Fruit fly (Drosophila melanogaster): ENCODE measurements around the gene CG5800.

DNA sequence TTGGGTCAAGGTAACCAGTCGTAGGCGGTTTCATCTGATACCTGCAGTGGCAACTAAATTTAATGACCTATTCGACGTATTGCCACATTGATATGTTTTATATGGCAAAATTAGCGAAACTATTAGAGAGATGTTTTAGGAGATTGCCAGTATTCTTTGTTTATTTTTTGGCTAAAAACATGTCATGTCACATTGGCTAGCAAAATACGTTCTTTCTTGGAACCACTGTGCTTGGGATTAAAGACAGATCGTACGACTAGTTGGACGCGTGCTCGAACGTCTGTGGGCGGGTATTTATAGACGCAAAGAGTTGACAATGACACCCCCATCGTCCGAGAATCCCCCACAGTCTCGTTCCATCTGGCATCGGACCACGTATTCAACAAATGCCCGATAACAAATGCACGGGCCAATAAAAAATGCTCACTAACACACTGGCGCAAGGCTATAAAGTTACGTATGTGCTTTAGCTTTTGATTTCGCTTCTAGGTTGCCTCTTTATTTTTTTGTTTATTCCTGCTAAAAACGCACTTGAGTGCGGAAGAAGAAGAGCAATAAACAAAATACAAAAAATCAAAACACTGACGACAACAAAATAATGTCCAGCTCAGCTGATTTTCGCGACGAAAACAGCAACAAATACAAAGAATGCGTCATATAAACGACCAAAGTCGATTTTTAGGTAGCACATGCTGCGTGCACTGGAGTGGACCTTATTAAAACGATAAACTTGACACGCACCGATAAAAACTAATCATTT lies 11.7 kb upstream of the CG5800 start:
- no peak for TF ChIP-seq Myc (optimal IDR thresholded peaks at IDR 0.05)
- TF ChIP-seq Sin3A (optimal IDR thresholded peaks at IDR 0.05): no peak
- TF ChIP-seq ttk (optimal IDR thresholded peaks at IDR 0.05): no peak
- TF ChIP-seq h (optimal IDR thresholded peaks at IDR 0.05): no peak
- no peak for TF ChIP-seq psq (optimal IDR thresholded peaks at IDR 0.05)
